Worm (Caenorhabditis elegans): Measurements from ENCODE around the gene F37C4.4.

Gene F37C4.4

ce11 chrIV:3826590-3827128 lies 40.5 kb upstream of the F37C4.4 start, which contains the start of gene F28F9.3:
Gene F28F9.3, plus strand, starts transcription at chrIV:3826890.
- TF ChIP-seq egl-27 (tag; optimal IDR thresholded peaks at IDR 0.05) (no peak), nhr-28 (tag; optimal IDR thresholded peaks at IDR 0.05) (no peak), snpc-4 (tag; optimal IDR thresholded peaks at IDR 0.05) (no peak), nhr-23 (tag; optimal IDR thresholded peaks at IDR 0.05) (no peak), daf-12 (tag; optimal IDR thresholded peaks at IDR 0.05) (no peak), ztf-11 (tag; optimal IDR thresholded peaks at IDR 0.05) (no peak), hmg-11 (tag; optimal IDR thresholded peaks at IDR 0.05) (no peak), pha-4 (tag; optimal IDR thresholded peaks at IDR 0.05) (no peak), nhr-237 (tag; optimal IDR thresholded peaks at IDR 0.05) (no peak), nhr-77 (tag; optimal IDR thresholded peaks at IDR 0.05) (no peak), nhr-25 (tag; optimal IDR thresholded peaks at IDR 0.05) (no peak), nhr-76 (tag; optimal IDR thresholded peaks at IDR 0.05) (no peak), skn-1 (tag; optimal IDR thresholded peaks at IDR 0.05) (no peak), eor-1 (tag; optimal IDR thresholded peaks at IDR 0.05) (no peak), sea-2 (GFP tag; optimal IDR thresholded peaks at IDR 0.05) (no peak), mml-1 (tag; optimal IDR thresholded peaks at IDR 0.05) (no peak), aly-2 (tag; optimal IDR thresholded peaks at IDR 0.05) (no peak), elt-3 (tag; optimal IDR thresholded peaks at IDR 0.05) (no peak), mdl-1 (tag; optimal IDR thresholded peaks at IDR 0.05) (no peak), unc-39 (tag; optimal IDR thresholded peaks at IDR 0.05) (no peak)

- TF ChIP-seq nhr-76 (tag; optimal IDR thresholded peaks at IDR 0.05) (no peak), pqm-1 (tag; optimal IDR thresholded peaks at IDR 0.05) (no peak), aly-2 (tag; optimal IDR thresholded peaks at IDR 0.05) (no peak), nhr-67 (tag; optimal IDR thresholded peaks at IDR 0.05) (no peak), fkh-2 (tag; optimal IDR thresholded peaks at IDR 0.05) (no peak), daf-12 (tag; optimal IDR thresholded peaks at IDR 0.05) (no peak), pha-4 (tag; optimal IDR thresholded peaks at IDR 0.05) (no peak), egl-27 (tag; optimal IDR thresholded peaks at IDR 0.05) (no peak)
These were observed 39.4 kb upstream of the F37C4.4 start for ce11 chrIV:3827724-3828123.

ce11 chrIV:3832040-3832439 lies 35.1 kb upstream of the F37C4.4 start:
- no peak for TF ChIP-seq ceh-16 (tag; optimal IDR thresholded peaks at IDR 0.05)
- TF ChIP-seq tbx-2 (tag; optimal IDR thresholded peaks at IDR 0.05): no peak
- no peak for TF ChIP-seq skn-1 (tag; optimal IDR thresholded peaks at IDR 0.05)
- no peak for TF ChIP-seq hmg-11 (tag; optimal IDR thresholded peaks at IDR 0.05)
- TF ChIP-seq aly-2 (tag; optimal IDR thresholded peaks at IDR 0.05): no peak
- no peak for TF ChIP-seq lsy-12 (tag; optimal IDR thresholded peaks at IDR 0.05)
- no peak for TF ChIP-seq nhr-28 (tag; optimal IDR thresholded peaks at IDR 0.05)
- TF ChIP-seq ceh-82 (tag; optimal IDR thresholded peaks at IDR 0.05): no peak
- no peak for TF ChIP-seq nhr-43 (tag; optimal IDR thresholded peaks at IDR 0.05; ENCODE audit: poor library complexity, severe bottlenecking)

ce11 chrIV:3833778-3834177 lies 33.3 kb upstream of the F37C4.4 start:
- TF ChIP-seq nhr-67 (tag; optimal IDR thresholded peaks at IDR 0.05): no peak
- no peak for TF ChIP-seq ceh-16 (tag; optimal IDR thresholded peaks at IDR 0.05)
- no peak for TF ChIP-seq lin-39 (tag; optimal IDR thresholded peaks at IDR 0.05)
- TF ChIP-seq nhr-77 (tag; optimal IDR thresholded peaks at IDR 0.05): no peak
- TF ChIP-seq ceh-82 (tag; optimal IDR thresholded peaks at IDR 0.05): no peak
- no peak for TF ChIP-seq nfya-1 (tag; optimal IDR thresholded peaks at IDR 0.05; ENCODE audit: insufficient read depth)
- TF ChIP-seq eor-1 (tag; optimal IDR thresholded peaks at IDR 0.05): no peak
- no peak for TF ChIP-seq elt-1 (tag; optimal IDR thresholded peaks at IDR 0.05)
- TF ChIP-seq snpc-4 (tag; optimal IDR thresholded peaks at IDR 0.05): no peak
- no peak for TF ChIP-seq lsy-12 (tag; optimal IDR thresholded peaks at IDR 0.05)
- no peak for TF ChIP-seq ceh-28 (tag; optimal IDR thresholded peaks at IDR 0.05)
- no peak for TF ChIP-seq hmg-11 (tag; optimal IDR thresholded peaks at IDR 0.05)
- no peak for TF ChIP-seq unc-39 (tag; optimal IDR thresholded peaks at IDR 0.05)
- no peak for TF ChIP-seq elt-2 (tag; optimal IDR thresholded peaks at IDR 0.05)
- no peak for TF ChIP-seq lin-15B (tag; optimal IDR thresholded peaks at IDR 0.05)
- no peak for TF ChIP-seq elt-3 (tag; optimal IDR thresholded peaks at IDR 0.05)
- TF ChIP-seq zag-1 (tag; optimal IDR thresholded peaks at IDR 0.05): no peak
- no peak for TF ChIP-seq ztf-4 (tag; optimal IDR thresholded peaks at IDR 0.05)

Data from whole organism, L3 larva.